Worm (Caenorhabditis elegans) whole organism, L4/young adult: ENCODE results near the gene F57H12.5.

Experiments
- W03F9.2 ChIP-seq: fragments of 150-350 bp; optimal IDR thresholded peaks from 2 replicates; lab custom pipeline; 2014; ENCODE audit warnings: missing biosample characterization, missing genetic modification characterization
- dao-5 ChIP-seq: sonication (generic microtip); optimal IDR thresholded peaks from 2 replicates; lab custom pipeline; 2016; ENCODE audit warnings: missing genotype, missing genetic modification characterization, moderate library complexity, missing compliant biosample characterization
- him-1 ChIP-seq: sonication (generic microtip); optimal IDR thresholded peaks from 2 replicates; lab custom pipeline; 2016; ENCODE audit warnings: missing genotype, missing genetic modification reagents, missing genetic modification characterization, missing compliant biosample characterization

Gene F57H12.5

DNA sequence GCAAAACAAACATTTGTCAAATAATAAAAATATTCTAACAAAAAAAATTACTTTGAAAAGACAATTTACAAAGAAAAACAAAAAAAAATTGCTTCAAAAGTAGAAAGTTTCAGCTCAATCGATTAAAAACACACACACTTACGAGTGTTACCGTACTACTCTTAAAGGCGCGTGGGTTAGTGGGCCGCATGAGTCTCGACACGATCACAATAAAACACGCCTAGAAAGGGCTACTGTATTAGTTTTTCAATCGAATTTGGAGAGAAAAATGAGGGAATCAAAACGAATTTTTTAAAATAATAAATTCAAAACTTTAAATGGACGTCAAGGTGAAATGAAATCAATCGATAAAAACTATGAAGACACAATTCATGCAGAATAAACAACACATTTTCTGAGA, 43.4 kb downstream of the F57H12.5 start:
- TF ChIP-seq him-1 (tag; lab: Kevin White, UChicago) (no peak), dao-5 (no peak), W03F9.2 (tag; lab: Kevin White, UChicago) (peak; percentile 31)

DNA sequence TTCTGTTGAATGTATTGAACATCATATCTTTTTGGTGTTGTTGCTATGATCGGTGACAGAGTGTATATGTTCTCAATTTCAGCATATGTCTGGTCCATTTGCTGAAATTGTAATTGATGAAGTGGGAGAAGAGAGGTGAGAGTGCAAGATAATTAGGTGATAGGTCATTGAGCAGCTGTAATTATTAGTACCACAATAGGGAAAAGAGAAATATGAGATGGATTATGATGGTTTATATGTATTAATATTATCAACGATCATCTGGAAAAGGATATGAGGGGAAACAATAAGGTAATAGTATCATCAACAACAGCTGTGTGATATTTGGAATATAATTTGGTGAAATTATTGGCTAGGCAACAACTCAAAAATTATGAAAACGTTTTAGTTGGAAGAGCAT, 45.2 kb downstream of the F57H12.5 start, which contains the start of gene Y42H9B.3:
Gene Y42H9B.3 (minus strand): TSS at position 101 of the 400 bp plus-strand sequence.
- TF ChIP-seq W03F9.2 (tag; lab: Kevin White, UChicago) (no peak), dao-5 (no peak), him-1 (tag; lab: Kevin White, UChicago) (no peak)

DNA sequence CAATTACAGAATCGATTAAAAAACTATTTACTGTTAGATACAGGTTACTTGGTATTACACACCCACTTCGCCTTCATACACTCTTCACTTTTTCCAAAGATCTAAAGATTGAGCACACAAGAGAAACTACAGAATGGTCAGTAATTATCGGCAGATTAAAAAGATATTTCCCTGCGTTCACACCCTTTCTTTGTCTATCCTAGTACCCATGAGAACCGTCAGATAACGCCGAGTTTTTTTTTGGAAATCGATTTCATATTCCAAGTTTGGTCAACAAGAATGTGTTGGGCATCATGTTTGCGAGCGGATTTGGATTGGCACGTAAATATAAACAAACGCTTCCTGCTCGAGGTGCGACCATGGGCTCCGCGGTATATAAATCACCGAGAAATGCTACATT, 46.7 kb downstream of the F57H12.5 start, which contains the start of gene C26B2.8:
Gene C26B2.8 (plus strand): TSS at position 301 of the 400 bp plus-strand sequence.
- TF ChIP-seq dao-5 (no peak), him-1 (tag; lab: Kevin White, UChicago) (no peak), W03F9.2 (tag; lab: Kevin White, UChicago) (no peak)

DNA sequence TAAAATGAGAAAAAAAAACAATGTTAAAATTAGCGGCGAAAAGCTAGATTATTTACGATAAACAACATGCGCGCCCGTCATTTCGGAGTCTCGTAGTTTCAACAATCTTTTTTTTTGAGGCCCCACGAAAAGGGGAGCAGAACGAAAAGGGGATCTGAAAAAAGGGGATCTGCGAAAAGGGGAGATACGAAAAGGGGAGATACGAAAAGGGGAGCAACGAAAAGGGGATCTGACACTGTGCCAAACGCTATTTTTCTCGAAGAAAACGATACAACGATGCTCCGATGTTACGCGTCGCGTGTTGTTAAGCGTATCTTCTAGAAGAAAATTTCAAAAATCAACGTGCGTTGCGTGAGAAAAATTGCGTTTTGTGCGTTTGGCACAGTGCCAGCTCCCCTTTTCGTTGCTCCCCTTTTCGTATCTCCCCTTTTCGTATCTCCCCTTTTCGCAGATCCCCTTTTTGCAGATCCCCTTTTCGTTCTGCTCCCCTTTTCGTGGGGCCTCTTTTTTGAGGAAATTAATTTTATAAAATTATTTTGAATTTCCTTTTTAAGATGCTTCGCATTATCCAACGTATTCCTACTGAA, 48.7 kb downstream of the F57H12.5 start, which contains the start of gene C26B2.7:
Gene C26B2.7 (plus strand): TSS at position 549 of the 587 bp plus-strand sequence.
- TF ChIP-seq him-1 (tag; lab: Kevin White, UChicago) (peak; percentile 53), W03F9.2 (tag; lab: Kevin White, UChicago) (peak; percentile 2)

DNA sequence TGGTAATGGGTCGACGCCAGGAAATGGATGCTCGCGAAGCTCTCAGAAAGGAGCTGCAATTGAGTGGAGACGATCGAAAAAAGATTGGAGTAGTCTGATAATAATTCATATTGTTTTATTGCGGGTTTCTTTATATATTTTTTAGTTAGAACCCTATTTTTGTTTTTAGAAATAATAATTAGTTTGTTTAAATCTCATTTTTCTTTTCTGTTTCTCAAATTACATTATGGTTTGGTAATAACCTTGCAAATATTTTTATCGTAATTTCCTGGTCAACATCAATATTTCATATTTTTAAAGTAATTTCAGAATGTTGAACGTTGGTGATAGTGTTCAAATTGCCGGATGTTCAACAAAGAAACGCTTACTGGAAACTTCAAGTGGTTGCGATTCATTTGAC, 49.6 kb downstream of the F57H12.5 start, which contains the start of gene elpc-4:
Gene elpc-4 (plus strand): TSS at position 301 of the 400 bp plus-strand sequence.
- TF ChIP-seq him-1 (tag; lab: Kevin White, UChicago) (no peak), W03F9.2 (tag; lab: Kevin White, UChicago) (no peak), dao-5 (no peak)
